Fruit fly (Drosophila melanogaster): ENCODE measurements around the gene CG14634.

- no peak for TF ChIP-seq CTCF (optimal IDR thresholded peaks at IDR 0.05)
- TF ChIP-seq CG8478 (optimal IDR thresholded peaks at IDR 0.05): no peak
Observed at dm6 chrX:875432-875831, 13.0 kb downstream of the CG14634 start, which contains the start of gene CG11664.
